Fruit fly (Drosophila melanogaster) whole organism, embryonic: ENCODE measurements around the gene Bdp1.

Experiments used
- Adf1 ChIP-seq: fragments of 200-800 bp; sonication (Bioruptor generic); IDR thresholded peaks from 2 replicates; pipeline ENCODE4 v1.3.6; 2022; ENCODE audit warnings: missing biosample characterization, missing genetic modification characterization
- CG10147 ChIP-seq: fragments of 200-800 bp; sonication (Bioruptor generic); optimal IDR thresholded peaks from 2 replicates; lab custom pipeline; 2019; ENCODE audit warnings: missing biosample characterization, mild to moderate bottlenecking, missing genetic modification characterization, moderate library complexity
- CG10366 ChIP-seq: fragments of 200-800 bp; sonication (Bioruptor generic); IDR thresholded peaks from 2 replicates; pipeline ENCODE4 v1.3.6; 2022; ENCODE audit warnings: missing biosample characterization, missing genetic modification characterization
- CG10543 ChIP-seq: fragments of 200-800 bp; sonication (Bioruptor generic); optimal IDR thresholded peaks from 3 replicates; lab custom pipeline; 2017; ENCODE audit warnings: missing biosample characterization, mild to moderate bottlenecking, missing genetic modification characterization, moderate library complexity
- CG12744 ChIP-seq: fragments of 200-800 bp; sonication (Bioruptor generic); optimal IDR thresholded peaks from 2 replicates; lab custom pipeline; 2016; ENCODE audit warnings: missing biosample characterization, missing genetic modification characterization
- CG13296 ChIP-seq: fragments of 200-800 bp; sonication (Bioruptor generic); optimal IDR thresholded peaks from 3 replicates; lab custom pipeline; 2018; ENCODE audit warnings: missing biosample characterization, mild to moderate bottlenecking, missing genetic modification characterization
- CG13424 ChIP-seq: fragments of 200-800 bp; sonication (Bioruptor generic); optimal IDR thresholded peaks from 2 replicates; lab custom pipeline; 2019; ENCODE audit warnings: missing biosample characterization, mild to moderate bottlenecking, missing genetic modification characterization, moderate library complexity
- CG13894 ChIP-seq: fragments of 200-800 bp; sonication (Bioruptor generic); optimal IDR thresholded peaks from 3 replicates; lab custom pipeline; 2018; ENCODE audit warnings: missing biosample characterization, mild to moderate bottlenecking, missing genetic modification characterization, moderate library complexity
- CG14710 ChIP-seq: fragments of 200-800 bp; sonication (Bioruptor generic); optimal IDR thresholded peaks from 3 replicates; lab custom pipeline; 2019; ENCODE audit warnings: missing biosample characterization, mild to moderate bottlenecking, missing genetic modification characterization, moderate library complexity
- CG15269 ChIP-seq: fragments of 200-800 bp; sonication (Bioruptor generic); optimal IDR thresholded peaks from 2 replicates; lab custom pipeline; 2018; ENCODE audit warnings: missing biosample characterization, mild to moderate bottlenecking, missing genetic modification characterization, moderate library complexity
- CG15479 ChIP-seq: fragments of 200-800 bp; sonication (Bioruptor generic); optimal IDR thresholded peaks from 3 replicates; lab custom pipeline; 2019; ENCODE audit warnings: missing biosample characterization, mild to moderate bottlenecking, missing genetic modification characterization, moderate library complexity
- CG15514 ChIP-seq: fragments of 200-800 bp; sonication (Bioruptor generic); optimal IDR thresholded peaks from 3 replicates; lab custom pipeline; 2017; ENCODE audit warnings: missing biosample characterization, missing genetic modification characterization, mild to moderate bottlenecking, moderate library complexity, missing genetic modification reagents
- CG15601 ChIP-seq: fragments of 200-800 bp; sonication (Bioruptor generic); optimal IDR thresholded peaks from 3 replicates; lab custom pipeline; 2019; ENCODE audit warnings: missing biosample characterization, mild to moderate bottlenecking, missing genetic modification characterization, moderate library complexity
- CG15696 ChIP-seq: fragments of 200-800 bp; sonication (Bioruptor generic); optimal IDR thresholded peaks from 2 replicates; lab custom pipeline; 2019; ENCODE audit warnings: missing biosample characterization, mild to moderate bottlenecking, missing genetic modification characterization, moderate library complexity
- CG17186 ChIP-seq: fragments of 200-800 bp; sonication (Bioruptor generic); optimal IDR thresholded peaks from 3 replicates; lab custom pipeline; 2017; ENCODE audit warnings: missing biosample characterization, missing genetic modification reagents, missing genetic modification characterization
- CG17361 ChIP-seq: fragments of 200-800 bp; sonication (Bioruptor generic); IDR thresholded peaks from 3 replicates; pipeline ENCODE4 v1.3.6; 2022; ENCODE audit warnings: missing biosample characterization, missing genetic modification characterization
- CG18262 ChIP-seq: fragments of 200-800 bp; optimal IDR thresholded peaks from 3 replicates; lab custom pipeline; 2019; ENCODE audit warnings: missing biosample characterization, mild to moderate bottlenecking, missing genetic modification characterization, moderate library complexity
- CG2678 ChIP-seq: fragments of 200-800 bp; sonication (Bioruptor generic); optimal IDR thresholded peaks from 3 replicates; lab custom pipeline; 2019; ENCODE audit warnings: missing biosample characterization, mild to moderate bottlenecking, missing genetic modification characterization, moderate library complexity
- CG30020 ChIP-seq: fragments of 200-800 bp; optimal IDR thresholded peaks from 2 replicates; lab custom pipeline; 2019; ENCODE audit warnings: missing biosample characterization, mild to moderate bottlenecking, missing genetic modification characterization, moderate library complexity
- CG31441 ChIP-seq: fragments of 200-800 bp; sonication (Bioruptor generic); IDR thresholded peaks from 2 replicates; pipeline ENCODE4 v1.3.6; 2022; ENCODE audit warnings: missing biosample characterization, missing genetic modification characterization
- CG7928 ChIP-seq: fragments of 200-800 bp; sonication (Bioruptor generic); optimal IDR thresholded peaks from 2 replicates; lab custom pipeline; 2017; ENCODE audit warnings: missing biosample characterization, mild to moderate bottlenecking, missing genetic modification characterization
- CG8924 ChIP-seq: fragments of 200-800 bp; optimal IDR thresholded peaks from 3 replicates; lab custom pipeline; 2019; ENCODE audit warnings: missing biosample characterization, mild to moderate bottlenecking, missing genetic modification characterization, moderate library complexity
- CG9932 ChIP-seq: fragments of 200-800 bp; sonication (Bioruptor generic); IDR thresholded peaks from 2 replicates; pipeline ENCODE4 v1.3.6; 2022; ENCODE audit warnings: missing biosample characterization, missing genetic modification characterization
- Camta ChIP-seq: fragments of 200-800 bp; sonication (Bioruptor generic); optimal IDR thresholded peaks from 2 replicates; lab custom pipeline; 2016; ENCODE audit warnings: missing biosample characterization, missing genetic modification characterization
- Dek ChIP-seq: fragments of 200-800 bp; sonication (Bioruptor generic); optimal IDR thresholded peaks from 3 replicates; lab custom pipeline; 2019; ENCODE audit warnings: missing biosample characterization, mild to moderate bottlenecking, missing genetic modification characterization, moderate library complexity
- Ets97D ChIP-seq: fragments of 200-800 bp; sonication (Bioruptor generic); optimal IDR thresholded peaks from 3 replicates; lab custom pipeline; 2016; ENCODE audit warnings: missing biosample characterization, missing genetic modification characterization
- Hsf ChIP-seq: fragments of 200-800 bp; sonication (Bioruptor generic); optimal IDR thresholded peaks from 3 replicates; lab custom pipeline; 2016; ENCODE audit warnings: missing biosample characterization, missing genetic modification characterization
- MBD-R2 ChIP-seq: fragments of 200-800 bp; sonication (Bioruptor generic); IDR thresholded peaks from 2 replicates; pipeline ENCODE4 v1.3.6; 2022; ENCODE audit warnings: missing biosample characterization, missing genetic modification characterization
- MESR4 ChIP-seq: fragments of 200-800 bp; sonication (Bioruptor generic); optimal IDR thresholded peaks from 2 replicates; lab custom pipeline; 2018; ENCODE audit warnings: missing biosample characterization, mild to moderate bottlenecking, missing genetic modification characterization, moderate library complexity
- Mad ChIP-seq: fragments of 200-800 bp; sonication (Bioruptor generic); optimal IDR thresholded peaks from 2 replicates; lab custom pipeline; 2016; ENCODE audit warnings: missing biosample characterization, missing genetic modification characterization
- Med ChIP-seq: fragments of 200-800 bp; sonication (Bioruptor generic); peaks from one replicate; lab custom pipeline; 2016; ENCODE audit warnings: missing biosample characterization, missing genetic modification characterization, mild to moderate bottlenecking, inconsistent platforms, moderate library complexity
- Meics ChIP-seq: fragments of 200-800 bp; sonication (Bioruptor generic); optimal IDR thresholded peaks from 2 replicates; lab custom pipeline; 2017; ENCODE audit warnings: missing biosample characterization, mild to moderate bottlenecking, missing genetic modification characterization
- Nf-YC ChIP-seq: fragments of 200-800 bp; optimal IDR thresholded peaks from 3 replicates; lab custom pipeline; 2019; ENCODE audit warnings: missing biosample characterization, mild to moderate bottlenecking, missing genetic modification characterization, moderate library complexity
- Optix ChIP-seq: fragments of 200-800 bp; sonication (Bioruptor generic); IDR thresholded peaks from 3 replicates; pipeline ENCODE4 v1.3.6; 2022; ENCODE audit warnings: missing biosample characterization, missing genetic modification characterization
- Rfx ChIP-seq: fragments of 200-800 bp; sonication (Bioruptor generic); IDR thresholded peaks from 2 replicates; pipeline ENCODE4 v1.3.6; 2022; ENCODE audit warnings: missing biosample characterization, missing genetic modification characterization
- Xrp1 ChIP-seq: fragments of 200-800 bp; sonication (Bioruptor generic); IDR thresholded peaks from 2 replicates; pipeline ENCODE4 v1.3.6; 2022; ENCODE audit warnings: missing biosample characterization, missing genetic modification characterization
- az2 ChIP-seq: fragments of 200-800 bp; sonication (Bioruptor generic); optimal IDR thresholded peaks from 3 replicates; lab custom pipeline; 2016; ENCODE audit warnings: missing biosample characterization, missing genetic modification characterization
- bsh ChIP-seq, 2 experiments: fragments of 200-800 bp; sonication (Bioruptor generic); optimal IDR thresholded peaks; 2 replicates each; lab custom pipeline; 2017 to 2018; ENCODE audit warnings: mild to moderate bottlenecking in 2 of 2, missing biosample characterization in 2 of 2, missing genetic modification characterization in 2 of 2, moderate library complexity in 1 of 2
- caup ChIP-seq: fragments of 200-800 bp; sonication (Bioruptor generic); optimal IDR thresholded peaks from 3 replicates; lab custom pipeline; 2017; ENCODE audit warnings: missing biosample characterization, mild to moderate bottlenecking, missing genetic modification characterization, moderate library complexity; ENCODE audit not compliant: severe bottlenecking
- dpn ChIP-seq, 2 experiments: fragments of 200-800 bp; sonication (Bioruptor generic); optimal IDR thresholded peaks; 3 replicates each; lab custom pipeline; 2016; ENCODE audit warnings: missing biosample characterization in 2 of 2, missing genetic modification characterization in 2 of 2
- gem ChIP-seq: fragments of 200-800 bp; sonication (Bioruptor generic); optimal IDR thresholded peaks from 2 replicates; lab custom pipeline; 2019; ENCODE audit warnings: missing biosample characterization, mild to moderate bottlenecking, missing genetic modification characterization, moderate library complexity
- h ChIP-seq: fragments of >200 bp; optimal IDR thresholded peaks from 2 replicates; lab custom pipeline; 2017
- lilli ChIP-seq: fragments of 200-800 bp; sonication (Bioruptor generic); optimal IDR thresholded peaks from 3 replicates; lab custom pipeline; 2016; ENCODE audit warnings: missing biosample characterization, missing genetic modification characterization
- lola ChIP-seq, 3 experiments: fragments of >200 bp in 2 of 3; fragments of 200-800 bp in 1 of 3; sonication (Bioruptor generic) in 1 of 3; optimal IDR thresholded peaks; 2 replicates each; lab custom pipeline; 2017 to 2019; ENCODE audit warnings: missing biosample characterization in 3 of 3, missing genetic modification characterization in 3 of 3, mild to moderate bottlenecking in 1 of 3, moderate library complexity in 1 of 3
- nmo ChIP-seq: fragments of 200-800 bp; sonication (Bioruptor generic); optimal IDR thresholded peaks from 2 replicates; lab custom pipeline; 2018; ENCODE audit warnings: missing biosample characterization, mild to moderate bottlenecking, missing genetic modification characterization, moderate library complexity
- pzg ChIP-seq: fragments of 200-800 bp; sonication (Bioruptor generic); optimal IDR thresholded peaks from 3 replicates; lab custom pipeline; 2018; ENCODE audit warnings: missing biosample characterization, mild to moderate bottlenecking, missing genetic modification characterization, moderate library complexity
- scrt ChIP-seq: fragments of 200-800 bp; sonication (Bioruptor generic); optimal IDR thresholded peaks from 2 replicates; lab custom pipeline; 2018; ENCODE audit warnings: missing biosample characterization, mild to moderate bottlenecking, missing genetic modification characterization, moderate library complexity
- slbo ChIP-seq: fragments of 200-800 bp; sonication (Bioruptor generic); IDR thresholded peaks from 2 replicates; pipeline ENCODE4 v1.3.6; 2022; ENCODE audit warnings: missing biosample characterization, missing genetic modification characterization
- stwl ChIP-seq: fragments of 200-800 bp; sonication (Bioruptor generic); optimal IDR thresholded peaks from 3 replicates; lab custom pipeline; 2018; ENCODE audit warnings: missing biosample characterization, mild to moderate bottlenecking, missing genetic modification characterization, moderate library complexity
- zfh1 ChIP-seq: fragments of 200-800 bp; sonication (Bioruptor generic); IDR thresholded peaks from 3 replicates; pipeline ENCODE4 v1.3.6; 2022; ENCODE audit warnings: missing biosample characterization, missing genetic modification characterization

Bdp1 gene

dm6 chr2L:13367378-13367777, 6.3 kb downstream of the Bdp1 start, which contains the start of gene Tap42 (continued):
- peak; percentile 27 for TF ChIP-seq stwl (tag; lab: Kevin White, UChicago)
- peak; percentile 86 for TF ChIP-seq Med (GFP tag; lab: Kevin White, UChicago)
- peak in 1 of 2 experiments; percentile 6 for TF ChIP-seq dpn (GFP tag; optimal IDR thresholded peaks at IDR 0.05; lab: Kevin White, UChicago)
- peak; percentile 20 for TF ChIP-seq Meics (GFP tag; lab: Kevin White, UChicago)
- TF ChIP-seq CG30020 (tag; lab: Kevin White, UChicago), result peak; percentile 16
- peak; percentile 9 for TF ChIP-seq CG18262 (tag; lab: Kevin White, UChicago)
- TF ChIP-seq Xrp1 (GFP tag; lab: Robert Waterston, UW), result 0 out of 2 replicates have a peak, but pooled peaks have one; percentile 12
- TF ChIP-seq CG8924 (tag; lab: Kevin White, UChicago), result peak; percentile 27
- peak; percentile 89 for TF ChIP-seq CG7928 (GFP tag; lab: Kevin White, UChicago)
- TF ChIP-seq h (lab: Kevin White, UChicago), result no peak
- TF ChIP-seq Nf-YC (tag; lab: Kevin White, UChicago), result peak; percentile 34
- peak; percentile 40 for TF ChIP-seq MESR4 (GFP tag; lab: Kevin White, UChicago)
- TF ChIP-seq CG14710 (tag; lab: Kevin White, UChicago), result peak; percentile 46
- peak; percentile 51 for TF ChIP-seq gem (tag; lab: Kevin White, UChicago)
- TF ChIP-seq Hsf, result peak; percentile 32
- peak in 1 of 2 experiments; percentile 13 for TF ChIP-seq bsh (GFP tag; optimal IDR thresholded peaks at IDR 0.05; lab: Kevin White, UChicago)
- peak; percentile 0 for TF ChIP-seq CG10147 (GFP tag; lab: Kevin White, UChicago)
- TF ChIP-seq CG9932 (GFP tag; lab: Robert Waterston, UW), result peak; percentile 53
- TF ChIP-seq pzg, result peak; percentile 45
- peak; percentile 61 for TF ChIP-seq Rfx (GFP tag; lab: Robert Waterston, UW)
- peak; percentile 22 for TF ChIP-seq CG2678
- TF ChIP-seq CG10366 (GFP tag; lab: Robert Waterston, UW), result peak; percentile 23; the same call in 1 of the 2 replicates
- peak; percentile 24 for TF ChIP-seq CG15479 (GFP tag; lab: Kevin White, UChicago)
- no peak for TF ChIP-seq zfh1 (GFP tag; lab: Robert Waterston, UW)
- peak; percentile 20 for TF ChIP-seq az2 (GFP tag; lab: Kevin White, UChicago)
- peak; percentile 19 for TF ChIP-seq caup (GFP tag; lab: Kevin White, UChicago)
- TF ChIP-seq Camta (GFP tag; lab: Kevin White, UChicago), result no peak
- TF ChIP-seq Ets97D, result no peak
- TF ChIP-seq slbo (GFP tag; lab: Robert Waterston, UW), result no peak
- TF ChIP-seq CG13894 (tag; lab: Kevin White, UChicago), result peak; percentile 31
- TF ChIP-seq lola (GFP tag; optimal IDR thresholded peaks at IDR 0.05; lab: Kevin White, UChicago), result peak in 1 of 3 experiments; percentile 20
- TF ChIP-seq CG17186 (GFP tag; lab: Kevin White, UChicago), result no peak
- TF ChIP-seq CG10543, result peak; percentile 33
- TF ChIP-seq Adf1 (GFP tag; lab: Robert Waterston, UW), result peak; percentile 25; the same call in 1 of the 2 replicates
- peak; percentile 13 for TF ChIP-seq CG12744 (GFP tag; lab: Kevin White, UChicago)
- peak; percentile 51 for TF ChIP-seq lilli (GFP tag; lab: Kevin White, UChicago)
- TF ChIP-seq CG15601 (tag; lab: Kevin White, UChicago), result peak; percentile 1
- TF ChIP-seq Dek (tag; lab: Kevin White, UChicago), result peak; percentile 26
- TF ChIP-seq CG13296 (GFP tag; lab: Kevin White, UChicago), result peak; percentile 33
- peak; percentile 40 for TF ChIP-seq CG15269 (tag; lab: Kevin White, UChicago)
- TF ChIP-seq CG15696 (tag; lab: Kevin White, UChicago), result peak; percentile 11
- peak; percentile 76 for TF ChIP-seq MBD-R2 (GFP tag; lab: Robert Waterston, UW)
- TF ChIP-seq Optix (GFP tag; lab: Robert Waterston, UW), result no peak
- peak; percentile 20 for TF ChIP-seq nmo
- TF ChIP-seq CG13424 (tag; lab: Kevin White, UChicago), result peak; percentile 49
- TF ChIP-seq CG17361 (GFP tag; lab: Robert Waterston, UW), result no peak
- peak; percentile 54 for TF ChIP-seq CG15514
- TF ChIP-seq Mad (GFP tag; lab: Kevin White, UChicago), result peak; percentile 26
- no peak for TF ChIP-seq CG31441 (GFP tag; lab: Robert Waterston, UW)
- peak; percentile 25 for TF ChIP-seq scrt (GFP tag; lab: Kevin White, UChicago)
